Worm (Caenorhabditis elegans) whole organism, L4 larva: Measurements from ENCODE around the gene T24B8.7.

Experiments
- F10B5.3 ChIP-seq: sonication (generic microtip); optimal IDR thresholded peaks from 2 replicates; lab custom pipeline; 2016; ENCODE audit warnings: mild to moderate bottlenecking, missing genetic modification characterization, missing compliant biosample characterization
- Y48G9A.11 ChIP-seq: fragments of 200-800 bp; sonication (Bioruptor generic); IDR thresholded peaks from 2 replicates; pipeline ENCODE4 v1.3.6; 2022; ENCODE audit warnings: missing genetic modification reagents, missing genetic modification characterization, missing compliant biosample characterization
- aha-1 ChIP-seq: fragments of 150-350 bp; peaks from one replicate; lab custom pipeline; 2014; ENCODE audit warnings: missing biosample characterization, missing genetic modification characterization
- daf-19 ChIP-seq: fragments of 200-800 bp; sonication (Bioruptor generic); conservative IDR thresholded peaks from 2 replicates; pipeline ENCODE4 v1.3.6; 2022; ENCODE audit warnings: missing genetic modification characterization, missing compliant biosample characterization
- hlh-11 ChIP-seq: fragments of 200-800 bp; sonication (Bioruptor generic); optimal IDR thresholded peaks from 2 replicates; lab custom pipeline; 2018; ENCODE audit warnings: mild to moderate bottlenecking, missing genetic modification characterization, missing compliant biosample characterization
- lir-3 ChIP-seq: sonication (generic microtip); optimal IDR thresholded peaks from 2 replicates; lab custom pipeline; 2016; ENCODE audit warnings: mild to moderate bottlenecking, missing genetic modification characterization, missing compliant biosample characterization
- snpc-1.2 ChIP-seq: fragments of 200-800 bp; sonication (Bioruptor generic); IDR thresholded peaks from 2 replicates; pipeline ENCODE4 v1.3.6; 2022; ENCODE audit warnings: missing genetic modification reagents, missing genetic modification characterization, missing compliant biosample characterization
- spr-1 ChIP-seq: sonication (generic microtip); optimal IDR thresholded peaks from 2 replicates; lab custom pipeline; 2016; ENCODE audit warnings: mild to moderate bottlenecking, missing genetic modification characterization, missing compliant biosample characterization
- unc-39 ChIP-seq: sonication (generic microtip); optimal IDR thresholded peaks from 2 replicates; lab custom pipeline; 2017; ENCODE audit warnings: missing biosample characterization, missing genetic modification characterization

DNA sequence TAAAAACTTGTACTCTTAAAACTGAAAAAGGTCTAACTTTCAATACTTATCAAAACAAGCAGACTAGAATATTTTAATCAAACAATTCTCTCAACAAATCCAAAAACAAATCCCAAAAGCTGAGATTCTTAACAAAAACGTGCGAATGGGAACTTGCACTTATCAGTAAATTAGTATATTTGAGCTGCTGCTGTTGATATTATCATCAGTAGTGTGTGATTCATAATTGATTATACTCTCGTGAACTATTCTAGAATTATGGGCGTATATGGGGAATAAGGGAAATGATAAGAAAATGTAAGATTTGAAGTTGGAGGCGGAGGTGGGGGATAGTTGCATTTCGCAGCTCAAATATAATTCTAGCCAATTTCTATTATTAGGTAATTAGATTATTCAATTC, 39.3 kb downstream of the T24B8.7 start:
- no peak for TF ChIP-seq snpc-1.2 (GFP tag; lab: Robert Waterston, UW)
- no peak for TF ChIP-seq spr-1 (tag; lab: Kevin White, UChicago)
- TF ChIP-seq hlh-11, result no peak
- TF ChIP-seq unc-39 (tag; lab: Kevin White, UChicago), result no peak
- TF ChIP-seq lir-3 (tag; lab: Kevin White, UChicago), result no peak
- TF ChIP-seq F10B5.3 (tag; lab: Kevin White, UChicago), result no peak
- no peak for TF ChIP-seq aha-1 (tag; lab: Kevin White, UChicago)
- TF ChIP-seq daf-19 (GFP tag; lab: Robert Waterston, UW), result no peak
- no peak for TF ChIP-seq Y48G9A.11 (GFP tag; lab: Robert Waterston, UW)
